Fruit fly (Drosophila melanogaster) whole organism, prepupa: Measurements from ENCODE around the gene CG45065.

Experiments
- CG11294 ChIP-seq: fragments of 200-800 bp; sonication (Bioruptor generic); IDR thresholded peaks from 2 replicates; pipeline ENCODE4 v1.3.6; 2022; ENCODE audit warnings: missing biosample characterization, missing genetic modification characterization
- CG15336 ChIP-seq: fragments of 200-800 bp; sonication (Bioruptor generic); IDR thresholded peaks from 2 replicates; pipeline ENCODE4 v1.3.6; 2022; ENCODE audit warnings: missing biosample characterization, missing genetic modification characterization
- ss ChIP-seq, 2 experiments: fragments of 200-800 bp; sonication (Bioruptor generic); optimal IDR thresholded peaks; 2 replicates in 1 of 2; 3 replicates in 1 of 2; lab custom pipeline; 2017 to 2018; ENCODE audit warnings: mild to moderate bottlenecking in 2 of 2, missing biosample characterization in 2 of 2, missing genetic modification characterization in 2 of 2, moderate library complexity in 1 of 2

DNA sequence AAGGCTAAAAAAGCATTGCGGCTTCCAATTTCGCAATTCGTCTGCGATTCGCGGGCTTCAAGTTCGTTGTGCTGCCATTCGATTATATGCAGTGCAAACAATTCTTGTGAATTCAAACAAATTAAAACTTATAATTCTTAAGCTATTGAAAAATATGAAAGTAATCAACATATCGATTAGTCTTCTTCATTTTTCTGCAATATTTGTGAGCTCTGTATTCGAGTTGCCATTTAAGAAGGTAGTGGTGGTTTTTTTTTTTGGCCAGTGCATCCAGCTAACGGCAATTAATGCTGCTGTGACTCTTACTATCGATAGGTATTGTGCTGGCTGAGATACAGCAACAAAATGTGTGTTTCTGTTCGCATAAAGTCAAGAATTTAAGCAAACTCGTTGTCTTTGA lies 24.5 kb downstream of the CG45065 start:
- no peak for TF ChIP-seq ss (GFP tag; optimal IDR thresholded peaks at IDR 0.05; lab: Kevin White, UChicago)
- TF ChIP-seq CG15336 (GFP tag; lab: Robert Waterston, UW) = peak; percentile 52; the same call in 1 of the 2 replicates
- TF ChIP-seq CG11294 = peak; percentile 44; the same call in 1 of the 2 replicates
